Fruit fly (Drosophila melanogaster) whole organism, embryonic: ENCODE results near the gene Pbp45.

Source experiments
- Atf6 ChIP-seq: fragments of 200-800 bp; sonication (Bioruptor generic); IDR thresholded peaks from 2 replicates; pipeline ENCODE4 v1.3.6; 2022; ENCODE audit warnings: missing biosample characterization, missing genetic modification characterization
- B-H1 ChIP-seq: fragments of 200-800 bp; sonication (Bioruptor generic); IDR thresholded peaks from 3 replicates; pipeline ENCODE4 v1.3.6; 2022; ENCODE audit warnings: missing biosample characterization, missing genetic modification characterization
- Bgb ChIP-seq: fragments of 200-800 bp; sonication (Bioruptor generic); IDR thresholded peaks from 2 replicates; pipeline ENCODE4 v1.3.6; 2022; ENCODE audit warnings: missing biosample characterization, missing genetic modification characterization; ENCODE audit not compliant: partially characterized antibody
- CG10147 ChIP-seq: fragments of 200-800 bp; sonication (Bioruptor generic); optimal IDR thresholded peaks from 2 replicates; lab custom pipeline; 2019; ENCODE audit warnings: missing biosample characterization, mild to moderate bottlenecking, missing genetic modification characterization, moderate library complexity
- CG10267 ChIP-seq: fragments of 200-800 bp; sonication (Bioruptor generic); optimal IDR thresholded peaks from 2 replicates; lab custom pipeline; 2018; ENCODE audit warnings: missing biosample characterization, mild to moderate bottlenecking, missing genetic modification characterization, moderate library complexity
- CG13287 ChIP-seq: fragments of 200-800 bp; sonication (Bioruptor generic); IDR thresholded peaks from 2 replicates; pipeline ENCODE4 v1.3.6; 2022; ENCODE audit warnings: missing biosample characterization, missing genetic modification characterization; ENCODE audit not compliant: partially characterized antibody
- CG14014 ChIP-seq: fragments of 200-800 bp; sonication (Bioruptor generic); IDR thresholded peaks from 2 replicates; pipeline ENCODE4 v1.3.6; 2022; ENCODE audit warnings: missing biosample characterization, missing genetic modification characterization
- CG15514 ChIP-seq: fragments of 200-800 bp; sonication (Bioruptor generic); optimal IDR thresholded peaks from 3 replicates; lab custom pipeline; 2017; ENCODE audit warnings: missing biosample characterization, missing genetic modification characterization, mild to moderate bottlenecking, moderate library complexity, missing genetic modification reagents
- CG1647 ChIP-seq: fragments of 200-800 bp; sonication (Bioruptor generic); optimal IDR thresholded peaks from 3 replicates; lab custom pipeline; 2016; ENCODE audit warnings: missing biosample characterization, missing genetic modification characterization
- CG16815 ChIP-seq: fragments of 200-800 bp; sonication (Bioruptor generic); optimal IDR thresholded peaks from 3 replicates; lab custom pipeline; 2017; ENCODE audit warnings: missing biosample characterization, mild to moderate bottlenecking, missing genetic modification characterization
- CG17912 ChIP-seq: fragments of 200-800 bp; sonication (Bioruptor generic); optimal IDR thresholded peaks from 2 replicates; lab custom pipeline; 2018; ENCODE audit warnings: missing biosample characterization, mild to moderate bottlenecking, missing genetic modification characterization
- CG1832 ChIP-seq: fragments of 200-800 bp; sonication (Bioruptor generic); optimal IDR thresholded peaks from 2 replicates; lab custom pipeline; 2017; ENCODE audit warnings: missing biosample characterization, mild to moderate bottlenecking, missing genetic modification characterization, inconsistent platforms
- CG2202 ChIP-seq: fragments of 200-800 bp; sonication (Bioruptor generic); optimal IDR thresholded peaks from 2 replicates; lab custom pipeline; 2018; ENCODE audit warnings: missing biosample characterization, mild to moderate bottlenecking, missing genetic modification characterization
- CG2678 ChIP-seq: fragments of 200-800 bp; sonication (Bioruptor generic); optimal IDR thresholded peaks from 3 replicates; lab custom pipeline; 2019; ENCODE audit warnings: missing biosample characterization, mild to moderate bottlenecking, missing genetic modification characterization, moderate library complexity
- CG31388 ChIP-seq: fragments of 200-800 bp; sonication (Bioruptor generic); optimal IDR thresholded peaks from 2 replicates; lab custom pipeline; 2016; ENCODE audit warnings: missing biosample characterization, missing genetic modification characterization
- CG4424 ChIP-seq: fragments of 200-800 bp; sonication (Bioruptor generic); optimal IDR thresholded peaks from 3 replicates; lab custom pipeline; 2016; ENCODE audit warnings: missing biosample characterization, missing genetic modification characterization
- CG6813 ChIP-seq: fragments of 200-800 bp; sonication (Bioruptor generic); optimal IDR thresholded peaks from 2 replicates; lab custom pipeline; 2017; ENCODE audit warnings: missing biosample characterization, missing genetic modification characterization, mild to moderate bottlenecking, moderate library complexity, missing genetic modification reagents
- CG8089 ChIP-seq: fragments of 200-800 bp; sonication (Bioruptor generic); optimal IDR thresholded peaks from 3 replicates; lab custom pipeline; 2016; ENCODE audit warnings: missing biosample characterization, missing genetic modification characterization
- CG9727 ChIP-seq: fragments of 200-800 bp; sonication (Bioruptor generic); optimal IDR thresholded peaks from 3 replicates; lab custom pipeline; 2017; ENCODE audit warnings: missing biosample characterization, mild to moderate bottlenecking, missing genetic modification characterization
- CHES-1-like ChIP-seq: fragments of 200-800 bp; sonication (Bioruptor generic); optimal IDR thresholded peaks from 2 replicates; lab custom pipeline; 2016; ENCODE audit warnings: missing biosample characterization, missing genetic modification characterization
- Camta ChIP-seq: fragments of 200-800 bp; sonication (Bioruptor generic); optimal IDR thresholded peaks from 2 replicates; lab custom pipeline; 2016; ENCODE audit warnings: missing biosample characterization, missing genetic modification characterization
- D19A ChIP-seq: fragments of 200-800 bp; optimal IDR thresholded peaks from 3 replicates; lab custom pipeline; 2019; ENCODE audit warnings: missing biosample characterization, mild to moderate bottlenecking, missing genetic modification characterization, moderate library complexity
- Deaf1 ChIP-seq: fragments of 200-800 bp; optimal IDR thresholded peaks from 3 replicates; lab custom pipeline; 2019; ENCODE audit warnings: missing biosample characterization, mild to moderate bottlenecking, missing genetic modification characterization, moderate library complexity
- Dek ChIP-seq: fragments of 200-800 bp; sonication (Bioruptor generic); optimal IDR thresholded peaks from 3 replicates; lab custom pipeline; 2019; ENCODE audit warnings: missing biosample characterization, mild to moderate bottlenecking, missing genetic modification characterization, moderate library complexity
- Dip3 ChIP-seq: fragments of 200-800 bp; sonication (Bioruptor generic); optimal IDR thresholded peaks from 3 replicates; lab custom pipeline; 2016; ENCODE audit warnings: missing biosample characterization, missing genetic modification characterization
- Dll ChIP-seq: fragments of 200-800 bp; sonication (Bioruptor generic); IDR thresholded peaks from 4 replicates; pipeline ENCODE4 v1.3.6; 2022; ENCODE audit warnings: missing biosample characterization, missing genetic modification characterization; ENCODE audit not compliant: partially characterized antibody
- Fer1 ChIP-seq: fragments of 200-800 bp; sonication (Bioruptor generic); optimal IDR thresholded peaks from 2 replicates; lab custom pipeline; 2017; ENCODE audit warnings: missing biosample characterization, mild to moderate bottlenecking, missing genetic modification characterization
- GATAe ChIP-seq: fragments of 200-800 bp; sonication (Bioruptor generic); conservative IDR thresholded peaks from 2 replicates; pipeline ENCODE4 v1.3.6; 2022; ENCODE audit warnings: missing biosample characterization, missing genetic modification characterization
- H15 ChIP-seq: fragments of 200-800 bp; sonication (Bioruptor generic); IDR thresholded peaks from 3 replicates; pipeline ENCODE4 v1.3.6; 2022; ENCODE audit warnings: missing biosample characterization, missing genetic modification characterization
- HLH54F ChIP-seq: fragments of 200-800 bp; sonication (Bioruptor generic); optimal IDR thresholded peaks from 3 replicates; lab custom pipeline; 2016; ENCODE audit warnings: missing biosample characterization, missing genetic modification characterization
- Hr39 ChIP-seq: fragments of >200 bp; optimal IDR thresholded peaks from 2 replicates; lab custom pipeline; 2017
- MBD-R2 ChIP-seq: fragments of 200-800 bp; sonication (Bioruptor generic); IDR thresholded peaks from 2 replicates; pipeline ENCODE4 v1.3.6; 2022; ENCODE audit warnings: missing biosample characterization, missing genetic modification characterization
- Spps ChIP-seq: fragments of 200-800 bp; sonication (Bioruptor generic); optimal IDR thresholded peaks from 2 replicates; lab custom pipeline; 2018; ENCODE audit warnings: missing biosample characterization, mild to moderate bottlenecking, missing genetic modification characterization
- al ChIP-seq: fragments of 200-800 bp; sonication (Bioruptor generic); IDR thresholded peaks from 2 replicates; pipeline ENCODE4 v1.3.6; 2022; ENCODE audit warnings: missing biosample characterization, missing genetic modification characterization
- cg ChIP-seq: fragments of 200-800 bp; sonication (Bioruptor generic); optimal IDR thresholded peaks from 3 replicates; lab custom pipeline; 2019; ENCODE audit warnings: missing biosample characterization, mild to moderate bottlenecking, missing genetic modification characterization, moderate library complexity
- ci ChIP-seq: fragments of 200-800 bp; sonication (Bioruptor generic); IDR thresholded peaks from 3 replicates; pipeline ENCODE4 v1.3.6; 2022; ENCODE audit warnings: missing biosample characterization, missing genetic modification characterization
- da ChIP-seq: fragments of 200-800 bp; sonication (Bioruptor generic); optimal IDR thresholded peaks from 2 replicates; lab custom pipeline; 2016; ENCODE audit warnings: missing biosample characterization, missing genetic modification characterization
- eyg ChIP-seq: fragments of 200-800 bp; sonication (Bioruptor generic); optimal IDR thresholded peaks from 3 replicates; lab custom pipeline; 2016; ENCODE audit warnings: missing biosample characterization, missing genetic modification characterization
- gem ChIP-seq: fragments of 200-800 bp; sonication (Bioruptor generic); optimal IDR thresholded peaks from 2 replicates; lab custom pipeline; 2019; ENCODE audit warnings: missing biosample characterization, mild to moderate bottlenecking, missing genetic modification characterization, moderate library complexity
- ham ChIP-seq: fragments of 200-800 bp; sonication (Bioruptor generic); IDR thresholded peaks from 2 replicates; pipeline ENCODE4 v1.3.6; 2022; ENCODE audit warnings: missing biosample characterization, missing genetic modification characterization
- knrl ChIP-seq: fragments of 200-800 bp; sonication (Bioruptor generic); IDR thresholded peaks from 3 replicates; pipeline ENCODE4 v1.3.6; 2022; ENCODE audit warnings: missing biosample characterization, missing genetic modification characterization; ENCODE audit not compliant: partially characterized antibody
- luna ChIP-seq: fragments of 200-800 bp; sonication (Bioruptor generic); optimal IDR thresholded peaks from 2 replicates; lab custom pipeline; 2016; ENCODE audit warnings: missing biosample characterization, missing genetic modification characterization
- mirr ChIP-seq: fragments of 200-800 bp; sonication (Bioruptor generic); optimal IDR thresholded peaks from 3 replicates; lab custom pipeline; 2018; ENCODE audit warnings: missing biosample characterization, mild to moderate bottlenecking, missing genetic modification characterization
- nau ChIP-seq: fragments of 200-800 bp; sonication (Bioruptor generic); optimal IDR thresholded peaks from 3 replicates; lab custom pipeline; 2017; ENCODE audit warnings: missing biosample characterization, mild to moderate bottlenecking, missing genetic modification characterization, missing genetic modification reagents
- nmo ChIP-seq: fragments of 200-800 bp; sonication (Bioruptor generic); optimal IDR thresholded peaks from 2 replicates; lab custom pipeline; 2018; ENCODE audit warnings: missing biosample characterization, mild to moderate bottlenecking, missing genetic modification characterization, moderate library complexity
- pan ChIP-seq, 4 experiments: fragments of >200 bp in 3 of 4; fragments of 200-800 bp in 1 of 4; sonication (Bioruptor generic) in 1 of 4; optimal IDR thresholded peaks in 3 of 4; IDR thresholded peaks in 1 of 4; 2 replicates each; pipeline versions ENCODE4 v1.3.6 to Lab custom; 2017 to 2022; ENCODE audit warnings: missing biosample characterization in 2 of 4, missing genetic modification characterization in 2 of 4, mixed read lengths in 1 of 4
- row ChIP-seq: fragments of 200-800 bp; sonication (Bioruptor generic); IDR thresholded peaks from 3 replicates; pipeline ENCODE4 v1.3.6; 2022; ENCODE audit warnings: missing biosample characterization, missing genetic modification characterization
- ssp ChIP-seq: fragments of 200-800 bp; sonication (Bioruptor generic); IDR thresholded peaks from 2 replicates; pipeline ENCODE4 v1.3.6; 2022; ENCODE audit warnings: missing biosample characterization, missing genetic modification characterization
- tx ChIP-seq: fragments of 200-800 bp; sonication (Bioruptor generic); optimal IDR thresholded peaks from 2 replicates; lab custom pipeline; 2016; ENCODE audit warnings: missing biosample characterization, missing genetic modification characterization
- wek ChIP-seq: fragments of 200-800 bp; sonication (Bioruptor generic); optimal IDR thresholded peaks from 3 replicates; lab custom pipeline; 2018; ENCODE audit warnings: missing biosample characterization, mild to moderate bottlenecking, missing genetic modification characterization, moderate library complexity

Gene Pbp45

DNA sequence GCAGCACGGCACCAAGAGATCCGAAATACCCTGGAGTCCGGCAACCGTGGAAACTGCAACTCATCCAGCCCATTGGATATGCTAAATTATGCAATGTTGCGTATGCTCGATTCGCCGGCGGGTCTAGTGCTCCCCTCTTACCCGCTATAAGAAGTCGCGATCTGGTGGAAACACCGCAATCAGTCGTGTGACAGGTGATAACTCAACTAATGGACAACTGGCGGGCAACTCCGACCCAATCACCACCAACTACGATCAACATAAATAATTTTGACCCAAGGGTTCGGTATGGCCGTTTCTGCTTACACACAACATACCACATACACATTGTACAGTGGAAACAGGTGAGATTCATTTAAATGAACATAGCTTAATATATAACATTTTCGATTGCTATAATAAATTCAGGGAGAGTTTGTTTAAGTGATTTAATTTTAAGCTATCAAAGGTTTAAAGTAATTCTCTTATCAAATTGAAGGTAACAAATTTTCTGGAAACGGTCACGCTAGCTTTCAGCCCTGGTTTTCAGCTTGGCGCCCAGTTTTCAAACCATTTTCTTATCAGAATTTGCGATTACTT lies 18.0 kb upstream of the Pbp45 start, which contains the start of gene Hmt-1 (continued):
- no peak for TF ChIP-seq Dll
- no peak for TF ChIP-seq CG17912 (GFP tag; lab: Kevin White, UChicago)
- TF ChIP-seq da (GFP tag; lab: Kevin White, UChicago) = no peak
- TF ChIP-seq Atf6 (GFP tag; lab: Robert Waterston, UW) = no peak
- no peak for TF ChIP-seq Camta
- TF ChIP-seq eyg (GFP tag; lab: Kevin White, UChicago) = no peak
- TF ChIP-seq ham (GFP tag; lab: Robert Waterston, UW) = no peak
- no peak for TF ChIP-seq D19A
- TF ChIP-seq CG4424 (GFP tag; lab: Kevin White, UChicago) = no peak
- no peak for TF ChIP-seq CG10147 (GFP tag; lab: Kevin White, UChicago)
- no peak for TF ChIP-seq H15 (GFP tag; lab: Robert Waterston, UW)
- no peak for TF ChIP-seq wek (GFP tag; lab: Kevin White, UChicago)
- TF ChIP-seq row (GFP tag; lab: Robert Waterston, UW) = peak; percentile 67
- no peak for TF ChIP-seq Deaf1 (tag; lab: Kevin White, UChicago)
- no peak for TF ChIP-seq GATAe (GFP tag; lab: Robert Waterston, UW)
- no peak for TF ChIP-seq CG2678 (tag; lab: Kevin White, UChicago)
- TF ChIP-seq ssp = peak; percentile 74
- TF ChIP-seq CG9727 (GFP tag; lab: Kevin White, UChicago) = peak; percentile 9
- TF ChIP-seq Hr39 (lab: Kevin White, UChicago) = no peak
- no peak for TF ChIP-seq ci (GFP tag; lab: Robert Waterston, UW)
- peak; percentile 62 for TF ChIP-seq CG15514
- TF ChIP-seq HLH54F = no peak
- TF ChIP-seq luna (GFP tag; lab: Kevin White, UChicago) = no peak
- no peak for TF ChIP-seq al (GFP tag; lab: Robert Waterston, UW)
- TF ChIP-seq CG10267 (tag; lab: Kevin White, UChicago) = no peak
- no peak for TF ChIP-seq cg (GFP tag; lab: Kevin White, UChicago)
- TF ChIP-seq gem (tag; lab: Kevin White, UChicago) = no peak
- peak; percentile 1 for TF ChIP-seq CG2202 (tag; lab: Kevin White, UChicago)
- TF ChIP-seq CG1832 = no peak
- TF ChIP-seq MBD-R2 (GFP tag; lab: Robert Waterston, UW) = peak; percentile 61; the same call in 1 of the 2 replicates
- no peak; the same call in 2 of the 3 replicates for TF ChIP-seq knrl (GFP tag; lab: Robert Waterston, UW)
- TF ChIP-seq CG13287 (GFP tag; lab: Robert Waterston, UW) = peak; percentile 26
- TF ChIP-seq CG1647 (GFP tag; lab: Kevin White, UChicago) = no peak
- TF ChIP-seq Dek (tag; lab: Kevin White, UChicago) = no peak
- TF ChIP-seq mirr (GFP tag; lab: Kevin White, UChicago) = no peak
- no peak for TF ChIP-seq Dip3 (GFP tag; lab: Kevin White, UChicago)
- TF ChIP-seq tx = no peak
- TF ChIP-seq CG16815 (GFP tag; lab: Kevin White, UChicago) = no peak
- TF ChIP-seq pan (optimal IDR thresholded peaks at IDR 0.05; lab: Kevin White, UChicago) = no peak
- no peak for TF ChIP-seq pan (GFP tag; optimal IDR thresholded peaks at IDR 0.05 in 1 of 2, IDR thresholded peaks at IDR 0.05 in 1 of 2)
- TF ChIP-seq nmo (GFP tag; lab: Kevin White, UChicago) = peak; percentile 67
- TF ChIP-seq B-H1 = no peak
- TF ChIP-seq Spps = no peak
- no peak for TF ChIP-seq CG8089 (GFP tag; lab: Kevin White, UChicago)
- no peak for TF ChIP-seq Fer1 (GFP tag; lab: Kevin White, UChicago)
- no peak for TF ChIP-seq CG14014 (GFP tag; lab: Robert Waterston, UW)
- TF ChIP-seq CG31388 (GFP tag; lab: Kevin White, UChicago) = no peak
- no peak; the same call in 1 of the 2 replicates for TF ChIP-seq Bgb
- no peak for TF ChIP-seq nau (GFP tag; lab: Kevin White, UChicago)
- no peak for TF ChIP-seq CG6813 (GFP tag; lab: Kevin White, UChicago)
- TF ChIP-seq CHES-1-like (GFP tag; lab: Kevin White, UChicago) = peak; percentile 3
